Worm (Caenorhabditis elegans): Measurements from ENCODE around the gene ZK632.2.

DNA sequence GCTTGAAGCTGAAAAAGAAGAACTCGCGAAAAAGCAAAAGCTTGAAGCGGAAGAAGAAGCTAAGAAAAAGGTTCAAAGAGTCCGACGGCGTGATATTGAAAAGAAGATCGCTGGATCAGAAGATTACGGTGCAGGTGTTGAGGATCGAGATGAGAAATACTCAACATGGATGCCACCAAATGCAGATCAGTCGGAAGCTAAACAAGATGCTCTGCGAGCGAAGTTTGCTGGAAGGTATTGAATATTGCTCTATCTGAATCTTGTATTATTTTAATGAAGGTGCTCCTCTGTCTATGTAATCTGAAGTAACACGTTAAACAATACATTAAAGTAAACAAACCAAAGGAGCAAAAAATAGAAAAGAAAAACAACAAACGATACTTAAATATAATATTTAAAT lies 3.1 kb downstream of the ZK632.2 start:
- TF ChIP-seq ama-1 (optimal IDR thresholded peaks at IDR 0.05): no peak
- no peak for TF ChIP-seq ztf-4 (tag; optimal IDR thresholded peaks at IDR 0.05)
- no peak for TF ChIP-seq nhr-11 (tag; optimal IDR thresholded peaks at IDR 0.05)
- no peak for TF ChIP-seq nhr-77 (tag; optimal IDR thresholded peaks at IDR 0.05)
- TF ChIP-seq nhr-25 (tag; optimal IDR thresholded peaks at IDR 0.05): no peak
- TF ChIP-seq egl-27 (tag; optimal IDR thresholded peaks at IDR 0.05): no peak
- TF ChIP-seq unc-62 (GFP tag; optimal IDR thresholded peaks at IDR 0.05): no peak
- TF ChIP-seq snpc-4 (tag; optimal IDR thresholded peaks at IDR 0.05): no peak
- no peak for TF ChIP-seq ZK546.5 (tag; optimal IDR thresholded peaks at IDR 0.05)
- TF ChIP-seq zag-1 (tag; optimal IDR thresholded peaks at IDR 0.05): no peak
- TF ChIP-seq ztf-11 (tag; optimal IDR thresholded peaks at IDR 0.05): no peak
- no peak for TF ChIP-seq elt-3 (tag; optimal IDR thresholded peaks at IDR 0.05)
- TF ChIP-seq aly-2 (tag; optimal IDR thresholded peaks at IDR 0.05): no peak
- TF ChIP-seq sem-4 (tag; optimal IDR thresholded peaks at IDR 0.05): no peak
